Worm (Caenorhabditis elegans) whole organism, midembryonic: Measurements from ENCODE around the gene str-244.
"Not testable (repeated sequence)": the region's sequence is repeated elsewhere in the genome, so short reads cannot be mapped to it uniquely, and the experiment has no call there.

Experiments
- T22C8.4 ChIP-seq: fragments of 200-800 bp; sonication (Bioruptor generic); IDR thresholded peaks from 2 replicates; pipeline ENCODE4 v1.3.6; 2022; ENCODE audit warnings: missing genetic modification characterization, missing compliant biosample characterization
- cog-1 ChIP-seq: sonication (generic microtip); optimal IDR thresholded peaks from 2 replicates; lab custom pipeline; 2016; ENCODE audit warnings: missing genetic modification characterization, missing compliant biosample characterization
- flt-1 ChIP-seq: fragments of 200-800 bp; sonication (Bioruptor generic); IDR thresholded peaks from 2 replicates; pipeline ENCODE4 v1.3.6; 2022; ENCODE audit warnings: missing genetic modification characterization, missing compliant biosample characterization
- klf-2 ChIP-seq: fragments of 200-800 bp; sonication (Bioruptor generic); conservative IDR thresholded peaks from 2 replicates; pipeline ENCODE4 v1.3.6; 2022; ENCODE audit warnings: missing genetic modification reagents, missing genetic modification characterization, missing compliant biosample characterization
- med-1 ChIP-seq: sonication (generic microtip); optimal IDR thresholded peaks from 2 replicates; lab custom pipeline; 2017; ENCODE audit warnings: missing genetic modification characterization, mild to moderate bottlenecking, missing compliant biosample characterization, antibody characterized with exemption, missing genetic modification reagents; ENCODE audit not compliant: insufficient read depth
- ref-1 ChIP-seq: fragments of 200-800 bp; sonication (Bioruptor generic); conservative IDR thresholded peaks from 2 replicates; pipeline ENCODE4 v1.3.6; 2022; ENCODE audit warnings: missing genetic modification reagents, missing genetic modification characterization, missing compliant biosample characterization
- tab-1 ChIP-seq: fragments of 200-800 bp; sonication (Bioruptor generic); IDR thresholded peaks from 2 replicates; pipeline ENCODE4 v1.3.6; 2022; ENCODE audit warnings: missing genetic modification characterization, missing compliant biosample characterization
- ztf-23 ChIP-seq: fragments of 200-800 bp; sonication (Bioruptor generic); IDR thresholded peaks from 2 replicates; pipeline ENCODE4 v1.3.6; 2022; ENCODE audit warnings: missing genetic modification reagents, missing genetic modification characterization, missing compliant biosample characterization
- ztf-29 ChIP-seq: fragments of 200-800 bp; sonication (Bioruptor generic); IDR thresholded peaks from 2 replicates; pipeline ENCODE4 v1.3.6; 2022; ENCODE audit warnings: missing genetic modification reagents, missing genetic modification characterization, missing compliant biosample characterization

str-244 gene

DNA sequence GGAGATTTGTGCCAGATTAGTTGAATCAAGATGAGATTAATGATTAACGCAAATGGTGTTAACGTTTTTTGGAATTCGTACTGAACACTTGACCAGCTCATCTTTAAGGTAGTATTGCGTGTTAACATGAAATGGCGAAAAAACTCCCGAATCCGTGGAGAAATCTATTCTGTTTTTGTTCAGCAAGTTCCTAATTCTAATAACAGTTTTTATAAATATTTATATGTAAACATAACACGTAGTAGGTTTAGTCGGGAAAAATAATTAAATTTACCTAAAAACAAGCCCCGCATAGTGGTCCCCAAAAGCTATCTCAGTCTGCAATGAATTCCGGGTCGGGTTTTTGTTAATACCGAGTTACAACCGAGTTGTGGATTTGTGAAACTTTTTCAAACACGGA, at the start of gene str-244:
Gene str-244 (minus strand): TSS at position 101 of the 400 bp plus-strand sequence.
- no peak for TF ChIP-seq ref-1 (GFP tag; lab: Robert Waterston, UW)
- TF ChIP-seq tab-1 (GFP tag; lab: Robert Waterston, UW) = no peak
- TF ChIP-seq med-1 (GFP tag; lab: Kevin White, UChicago) = no peak
- no peak for TF ChIP-seq klf-2 (GFP tag; lab: Robert Waterston, UW)
- TF ChIP-seq ztf-23 (GFP tag; lab: Robert Waterston, UW) = no peak
- TF ChIP-seq flt-1 (GFP tag; lab: Robert Waterston, UW) = no peak
- no peak for TF ChIP-seq cog-1 (tag; lab: Kevin White, UChicago)
- no peak for TF ChIP-seq T22C8.4 (GFP tag; lab: Robert Waterston, UW)
- TF ChIP-seq ztf-29 (GFP tag; lab: Robert Waterston, UW) = no peak

DNA sequence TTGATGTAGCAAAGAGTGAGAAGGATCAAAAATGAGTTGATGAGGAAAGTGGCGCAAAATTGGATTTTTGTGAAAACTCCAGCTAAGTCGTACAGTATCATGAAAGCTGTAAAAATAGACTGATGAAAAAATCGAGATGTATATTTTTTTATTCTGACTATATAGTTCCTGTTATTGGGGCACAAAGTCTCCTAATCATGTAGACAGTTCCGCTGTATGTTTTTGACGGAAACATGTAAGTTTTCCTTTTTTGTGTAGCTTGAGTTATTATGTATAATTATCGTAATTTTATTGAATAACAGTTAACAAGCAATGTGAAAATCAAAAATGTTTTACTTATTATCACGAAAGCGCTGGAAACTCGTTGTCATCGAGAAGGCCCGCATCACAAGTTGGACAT, 48.6 kb upstream of the str-244 start, which contains the start of gene str-68:
Gene str-68 (minus strand): TSS at position 101 of the 400 bp plus-strand sequence.
- TF ChIP-seq cog-1 (tag; lab: Kevin White, UChicago) = no peak
- no peak for TF ChIP-seq tab-1 (GFP tag; lab: Robert Waterston, UW)
- TF ChIP-seq ztf-29 (GFP tag; lab: Robert Waterston, UW) = no peak
- no peak for TF ChIP-seq med-1 (GFP tag; lab: Kevin White, UChicago)
- TF ChIP-seq ref-1 (GFP tag; lab: Robert Waterston, UW) = no peak
- no peak for TF ChIP-seq ztf-23 (GFP tag; lab: Robert Waterston, UW)
- TF ChIP-seq klf-2 (GFP tag; lab: Robert Waterston, UW) = no peak
- no peak for TF ChIP-seq flt-1 (GFP tag; lab: Robert Waterston, UW)
- no peak for TF ChIP-seq T22C8.4 (GFP tag; lab: Robert Waterston, UW)

DNA sequence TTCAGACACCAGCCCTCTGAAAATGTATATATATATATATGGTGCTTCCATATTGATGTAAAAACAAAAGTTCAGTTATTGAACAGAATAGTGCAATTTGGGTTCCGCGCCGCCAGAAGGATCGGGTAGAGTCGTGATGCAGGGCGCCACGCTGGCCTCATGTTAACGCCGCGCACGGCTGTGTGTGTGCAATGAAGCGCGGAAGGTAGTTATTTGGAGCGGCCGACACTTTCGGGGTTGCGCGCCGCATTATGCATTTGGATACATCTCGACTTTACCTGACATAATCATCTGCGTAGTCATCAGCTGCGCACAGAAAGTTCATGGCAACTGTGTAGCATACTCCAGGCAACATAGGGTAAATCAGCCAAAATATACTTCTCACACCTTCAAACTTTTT, 47.9 kb upstream of the str-244 start:
- TF ChIP-seq T22C8.4 (GFP tag; lab: Robert Waterston, UW) (no peak), ztf-29 (GFP tag; lab: Robert Waterston, UW) (no peak), tab-1 (GFP tag; lab: Robert Waterston, UW) (no peak), cog-1 (tag; lab: Kevin White, UChicago) (no peak), ref-1 (GFP tag; lab: Robert Waterston, UW) (no peak)

DNA sequence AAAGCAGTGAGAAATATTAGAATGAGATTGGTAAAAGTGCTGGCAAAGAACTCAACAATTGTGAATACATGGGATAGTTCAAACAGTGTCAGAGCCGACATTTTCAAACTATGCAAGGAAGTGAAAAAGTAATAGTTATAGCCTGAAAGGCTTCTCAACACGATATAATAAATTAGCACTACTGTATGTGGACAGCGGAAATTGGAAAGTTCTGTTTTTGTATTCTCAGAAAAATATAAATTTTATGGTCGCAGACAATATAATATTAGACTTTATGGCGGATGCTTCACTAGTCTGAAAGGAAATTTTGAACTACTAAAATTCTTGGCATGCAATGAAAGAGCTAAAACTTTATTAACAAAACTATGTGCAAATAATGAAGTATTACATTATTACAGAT, 46.9 kb upstream of the str-244 start, which contains the start of gene str-69:
Gene str-69 (minus strand): TSS at position 101 of the 400 bp plus-strand sequence.
- TF ChIP-seq med-1 (GFP tag; lab: Kevin White, UChicago) = no peak
- no peak for TF ChIP-seq klf-2 (GFP tag; lab: Robert Waterston, UW)
- no peak for TF ChIP-seq ztf-23 (GFP tag; lab: Robert Waterston, UW)
- no peak for TF ChIP-seq ztf-29 (GFP tag; lab: Robert Waterston, UW)
- TF ChIP-seq tab-1 (GFP tag; lab: Robert Waterston, UW) = no peak
- TF ChIP-seq flt-1 (GFP tag; lab: Robert Waterston, UW) = no peak
- TF ChIP-seq T22C8.4 (GFP tag; lab: Robert Waterston, UW) = no peak
- no peak for TF ChIP-seq cog-1 (tag; lab: Kevin White, UChicago)
- TF ChIP-seq ref-1 (GFP tag; lab: Robert Waterston, UW) = no peak

DNA sequence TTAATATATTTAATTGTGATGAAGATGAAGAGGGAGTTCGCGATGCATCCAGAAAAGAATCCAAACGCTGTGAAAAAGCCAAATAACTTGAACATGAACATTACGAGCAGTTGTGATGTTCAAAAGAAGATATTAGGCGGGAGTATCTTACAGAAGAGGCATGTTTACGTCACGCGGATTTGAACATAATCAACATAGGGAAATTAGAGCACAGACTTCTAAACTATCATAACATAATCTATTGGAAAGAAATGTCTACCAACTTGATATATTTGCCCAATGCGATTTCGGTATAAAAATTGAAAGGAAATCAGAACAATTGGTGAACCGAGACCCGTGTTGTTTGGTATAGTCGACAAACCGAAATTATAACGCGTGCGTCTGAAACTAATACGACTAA, 45.2 kb upstream of the str-244 start, which contains the start of gene str-66:
Gene str-66 (minus strand): TSS at position 101 of the 400 bp plus-strand sequence.
- TF ChIP-seq klf-2 (GFP tag; lab: Robert Waterston, UW) = no peak
- TF ChIP-seq tab-1 (GFP tag; lab: Robert Waterston, UW) = no peak
- TF ChIP-seq ztf-23 (GFP tag; lab: Robert Waterston, UW) = no peak
- TF ChIP-seq cog-1 (tag; lab: Kevin White, UChicago) = no peak
- TF ChIP-seq ztf-29 (GFP tag; lab: Robert Waterston, UW) = no peak
- no peak for TF ChIP-seq med-1 (GFP tag; lab: Kevin White, UChicago)
- no peak for TF ChIP-seq T22C8.4 (GFP tag; lab: Robert Waterston, UW)
- no peak for TF ChIP-seq ref-1 (GFP tag; lab: Robert Waterston, UW)

DNA sequence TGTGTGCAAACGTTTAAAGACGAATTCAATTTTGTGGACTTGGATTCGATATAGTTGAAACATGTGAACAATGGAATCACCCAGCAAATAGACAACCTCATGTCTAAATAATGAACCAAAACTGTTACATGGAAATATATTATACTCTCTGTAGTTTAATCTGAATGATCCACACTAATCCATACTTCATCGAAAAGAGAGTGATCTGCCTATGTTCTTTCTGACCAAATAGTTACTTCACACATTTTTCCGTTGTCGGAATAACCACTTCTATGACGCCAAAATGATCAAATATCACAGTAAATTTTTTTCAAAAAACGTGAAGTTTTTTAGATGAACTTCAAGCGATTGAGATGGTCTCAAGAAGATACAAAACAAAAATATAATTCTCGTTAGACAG, 43.2 kb upstream of the str-244 start, which contains the start of gene Y73C8C.4:
Gene Y73C8C.4 (minus strand): TSS at position 101 of the 400 bp plus-strand sequence.
- TF ChIP-seq T22C8.4, flt-1, klf-2 (GFP tag; lab: Robert Waterston, UW): not testable (repeated sequence)

DNA sequence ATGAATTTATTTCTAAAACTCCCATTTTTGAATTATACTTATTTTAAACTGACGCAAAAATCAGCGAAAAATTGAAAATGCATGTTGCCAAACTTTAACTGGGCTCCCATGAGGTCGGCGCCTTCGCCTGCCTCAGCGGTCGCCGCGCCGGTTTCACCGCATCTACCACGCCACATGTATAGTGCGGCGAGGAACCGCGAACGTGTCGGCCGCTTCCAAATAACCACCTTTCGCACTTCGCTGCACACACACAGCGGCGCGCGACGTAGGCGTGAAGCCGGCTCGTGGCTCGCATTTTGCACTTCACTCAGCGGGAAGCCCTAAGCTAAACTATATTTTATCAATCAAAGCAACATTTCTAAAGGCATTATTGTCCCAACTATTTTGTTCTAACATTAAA, 41.6 kb upstream of the str-244 start:
- TF ChIP-seq ztf-23 (GFP tag; lab: Robert Waterston, UW) (no peak), ref-1 (GFP tag; lab: Robert Waterston, UW) (no peak), tab-1 (GFP tag; lab: Robert Waterston, UW) (no peak), flt-1 (GFP tag; lab: Robert Waterston, UW) (no peak), cog-1 (tag; lab: Kevin White, UChicago) (no peak), med-1 (GFP tag; lab: Kevin White, UChicago) (no peak)

DNA sequence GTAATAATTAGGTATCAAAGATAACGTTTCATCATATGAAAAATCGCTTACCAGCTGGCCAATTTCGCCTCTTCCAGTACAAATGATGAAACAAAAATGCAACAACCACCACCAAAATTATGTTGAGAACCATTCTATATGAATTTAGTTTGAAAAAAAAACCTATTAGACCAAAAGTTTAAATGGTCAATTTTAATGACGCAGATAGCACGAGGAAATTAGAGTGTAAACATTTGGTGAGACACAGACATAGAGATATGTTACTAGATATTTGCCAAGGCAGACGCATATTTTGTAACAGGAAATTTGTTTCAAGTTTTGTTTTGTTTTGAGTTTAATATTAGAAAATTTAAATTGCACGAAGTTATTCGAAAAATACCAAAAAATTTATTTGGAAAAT, 35.5 kb upstream of the str-244 start, which contains the start of gene cyp-33C9:
Gene cyp-33C9 (minus strand): TSS at position 211 of the 400 bp plus-strand sequence.
- TF ChIP-seq klf-2 (GFP tag; lab: Robert Waterston, UW) (no peak), med-1 (GFP tag; lab: Kevin White, UChicago) (no peak), cog-1 (tag; lab: Kevin White, UChicago) (no peak), T22C8.4 (GFP tag; lab: Robert Waterston, UW) (no peak), flt-1 (GFP tag; lab: Robert Waterston, UW) (no peak), ztf-23 (GFP tag; lab: Robert Waterston, UW) (no peak), ref-1 (GFP tag; lab: Robert Waterston, UW) (no peak), tab-1 (GFP tag; lab: Robert Waterston, UW) (no peak), ztf-29 (GFP tag; lab: Robert Waterston, UW) (no peak)

DNA sequence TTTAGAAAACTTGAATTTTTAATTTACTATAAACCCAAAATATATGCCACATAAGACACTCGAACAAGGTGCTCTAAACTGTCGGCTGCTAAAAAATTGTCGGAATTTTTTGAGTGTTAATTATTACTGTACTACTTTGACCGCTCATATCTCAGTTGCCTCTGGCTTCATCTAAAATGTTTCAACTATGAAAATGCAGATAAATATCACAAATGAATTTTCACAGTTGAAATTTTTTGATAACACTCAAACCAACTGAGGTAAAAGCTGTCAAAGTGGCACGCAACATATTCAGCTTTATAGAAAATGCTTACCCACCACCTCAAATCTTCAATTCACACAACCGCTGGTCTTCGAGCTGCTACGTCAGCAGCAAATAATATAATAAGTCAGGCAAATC, 29.9 kb upstream of the str-244 start, which contains the start of gene acs-21:
Gene acs-21 (plus strand): TSS at position 301 of the 400 bp plus-strand sequence.
- no peak for TF ChIP-seq med-1 (GFP tag; lab: Kevin White, UChicago)
- no peak for TF ChIP-seq klf-2 (GFP tag; lab: Robert Waterston, UW)
- TF ChIP-seq ref-1 (GFP tag; lab: Robert Waterston, UW) = no peak
- TF ChIP-seq tab-1 (GFP tag; lab: Robert Waterston, UW) = no peak
- TF ChIP-seq T22C8.4 (GFP tag; lab: Robert Waterston, UW) = no peak
- TF ChIP-seq ztf-29 (GFP tag; lab: Robert Waterston, UW) = no peak
- no peak for TF ChIP-seq ztf-23 (GFP tag; lab: Robert Waterston, UW)
- no peak for TF ChIP-seq cog-1 (tag; lab: Kevin White, UChicago)
- no peak for TF ChIP-seq flt-1 (GFP tag; lab: Robert Waterston, UW)
